Worm (Caenorhabditis elegans): ENCODE data around the gene num-1.

num-1 gene

ce11 chrV:20793761-20794160, 35.9 kb upstream of the num-1 start:
- TF ChIP-seq fos-1 (tag; optimal IDR thresholded peaks at IDR 0.05) (no peak), hif-1 (tag; optimal IDR thresholded peaks at IDR 0.05) (peak in 1 of 2 experiments; percentile 73), dmd-6 (GFP tag; IDR thresholded peaks at IDR 0.05) (peak; percentile 39; the same call in 1 of the 2 replicates), rbr-2 (tag; optimal IDR thresholded peaks at IDR 0.05) (peak; percentile 9), unc-39 (tag; optimal IDR thresholded peaks at IDR 0.05) (no peak), T26A8.4 (GFP tag; IDR thresholded peaks at IDR 0.05) (no peak; the same call in 1 of the 2 replicates), dve-1 (tag; optimal IDR thresholded peaks at IDR 0.05; ENCODE audit: insufficient read depth) (peak; percentile 78), lin-1 (GFP tag; IDR thresholded peaks at IDR 0.05) (0 out of 2 replicates have a peak, but pooled peaks have one; percentile 29), nhr-76 (tag; optimal IDR thresholded peaks at IDR 0.05) (no peak), hmg-1.1 (GFP tag; IDR thresholded peaks at IDR 0.05) (0 out of 2 replicates have a peak, but pooled peaks have one; percentile 21), nhr-28 (tag; optimal IDR thresholded peaks at IDR 0.05) (peak; percentile 19), duxl-1 (tag; optimal IDR thresholded peaks at IDR 0.05; ENCODE audit: poor library complexity) (no peak), hlh-11 (tag; optimal IDR thresholded peaks at IDR 0.05) (peak; percentile 79), tag-97 (GFP tag; IDR thresholded peaks at IDR 0.05) (no peak), zfp-3 (GFP tag; conservative IDR thresholded peaks at IDR 0.05) (no peak), pqm-1 (tag; optimal IDR thresholded peaks at IDR 0.05) (peak; percentile 47), ceh-20 (GFP tag; IDR thresholded peaks at IDR 0.05) (no peak), lsy-2 (tag; optimal IDR thresholded peaks at IDR 0.05) (no peak), nhr-237 (tag; optimal IDR thresholded peaks at IDR 0.05) (no peak), ceh-62 (tag; optimal IDR thresholded peaks at IDR 0.05) (no peak), nhr-11 (tag; optimal IDR thresholded peaks at IDR 0.05) (peak; percentile 59), daf-16 (GFP tag; optimal IDR thresholded peaks at IDR 0.05) (no peak), daf-16 (tag; optimal IDR thresholded peaks at IDR 0.05) (peak; percentile 46), pha-4 (GFP tag; IDR thresholded peaks at IDR 0.05) (peak; percentile 48; the same call in 1 of the 2 replicates), pha-4 (tag; optimal IDR thresholded peaks at IDR 0.05) (no peak), attf-4 (tag; optimal IDR thresholded peaks at IDR 0.05) (no peak), T20F7.1 (GFP tag; optimal IDR thresholded peaks at IDR 0.05) (no peak), mdt-29 (GFP tag; IDR thresholded peaks at IDR 0.05) (no peak), php-3 (GFP tag; IDR thresholded peaks at IDR 0.05) (no peak), snpc-4 (tag; optimal IDR thresholded peaks at IDR 0.05) (no peak), D1046.2 (GFP tag; IDR thresholded peaks at IDR 0.05) (no peak), madf-9 (GFP tag; conservative IDR thresholded peaks at IDR 0.05) (no peak), set-16 (GFP tag; IDR thresholded peaks at IDR 0.05) (peak; percentile 74), egl-27 (tag; optimal IDR thresholded peaks at IDR 0.05) (no peak), unc-62 (GFP tag; optimal IDR thresholded peaks at IDR 0.05 in 1 of 2) (peak in 1 of 2 experiments; percentile 23), unc-62 (tag; optimal IDR thresholded peaks at IDR 0.05) (no peak), nhr-10 (tag; optimal IDR thresholded peaks at IDR 0.05) (no peak), egl-43 (GFP tag; IDR thresholded peaks at IDR 0.05) (0 out of 2 replicates have a peak, but pooled peaks have one; percentile 53), hlh-30 (tag; optimal IDR thresholded peaks at IDR 0.05; ENCODE audit: insufficient read depth) (peak; percentile 71), ztf-7 (tag; optimal IDR thresholded peaks at IDR 0.05) (no peak), snpc-1.2 (GFP tag; IDR thresholded peaks at IDR 0.05) (no peak), nhr-77 (tag; optimal IDR thresholded peaks at IDR 0.05) (peak; percentile 10), ctbp-1 (GFP tag; IDR thresholded peaks at IDR 0.05) (no peak), gei-8 (GFP tag; optimal IDR thresholded peaks at IDR 0.05) (no peak), R02D3.7 (tag; optimal IDR thresholded peaks at IDR 0.05) (no peak), aha-1 (tag) (peak; percentile 22), zag-1 (tag; optimal IDR thresholded peaks at IDR 0.05) (no peak)
